Fruit fly (Drosophila melanogaster) whole organism, embryonic: Measurements from ENCODE around the gene Dpm2.
A peak's percentile ranks its signal among the peaks of the same experiment; 100 is the strongest.

ENCODE experiments used
- CG10274 ChIP-seq: fragments of 200-800 bp; sonication (Bioruptor generic); optimal IDR thresholded peaks from 3 replicates; lab custom pipeline; 2017; ENCODE audit warnings: missing biosample characterization, mild to moderate bottlenecking, missing genetic modification characterization
- CG10979 ChIP-seq: fragments of 200-800 bp; sonication (Bioruptor generic); optimal IDR thresholded peaks from 2 replicates; lab custom pipeline; 2018; ENCODE audit warnings: missing biosample characterization, mild to moderate bottlenecking, missing genetic modification characterization, moderate library complexity
- CG11456 ChIP-seq: fragments of 200-800 bp; sonication (Bioruptor generic); IDR thresholded peaks from 3 replicates; pipeline ENCODE4 v1.3.6; 2022; ENCODE audit warnings: missing biosample characterization, missing genetic modification characterization
- CG11695 ChIP-seq: fragments of 200-800 bp; sonication (Bioruptor generic); IDR thresholded peaks from 3 replicates; pipeline ENCODE4 v1.3.6; 2022; ENCODE audit warnings: missing biosample characterization, missing genetic modification characterization
- CG11723 ChIP-seq: fragments of 200-800 bp; sonication (Bioruptor generic); optimal IDR thresholded peaks from 2 replicates; lab custom pipeline; 2017; ENCODE audit warnings: missing biosample characterization, mild to moderate bottlenecking, missing genetic modification characterization
- CG1647 ChIP-seq: fragments of 200-800 bp; sonication (Bioruptor generic); optimal IDR thresholded peaks from 3 replicates; lab custom pipeline; 2016; ENCODE audit warnings: missing biosample characterization, missing genetic modification characterization
- CG17361 ChIP-seq: fragments of 200-800 bp; sonication (Bioruptor generic); IDR thresholded peaks from 3 replicates; pipeline ENCODE4 v1.3.6; 2022; ENCODE audit warnings: missing biosample characterization, missing genetic modification characterization
- CG17568 ChIP-seq: fragments of 200-800 bp; sonication (Bioruptor generic); optimal IDR thresholded peaks from 2 replicates; lab custom pipeline; 2018; ENCODE audit warnings: missing biosample characterization, mild to moderate bottlenecking, missing genetic modification characterization, moderate library complexity
- CG2120 ChIP-seq: fragments of 200-800 bp; sonication (Bioruptor generic); optimal IDR thresholded peaks from 3 replicates; lab custom pipeline; 2016; ENCODE audit warnings: missing biosample characterization, missing genetic modification characterization
- CG2678 ChIP-seq: fragments of 200-800 bp; sonication (Bioruptor generic); optimal IDR thresholded peaks from 3 replicates; lab custom pipeline; 2019; ENCODE audit warnings: missing biosample characterization, mild to moderate bottlenecking, missing genetic modification characterization, moderate library complexity
- CG31441 ChIP-seq: fragments of 200-800 bp; sonication (Bioruptor generic); IDR thresholded peaks from 2 replicates; pipeline ENCODE4 v1.3.6; 2022; ENCODE audit warnings: missing biosample characterization, missing genetic modification characterization
- CG32772 ChIP-seq: fragments of 200-800 bp; sonication (Bioruptor generic); IDR thresholded peaks from 2 replicates; pipeline ENCODE4 v1.3.6; 2022; ENCODE audit warnings: missing biosample characterization, missing genetic modification characterization
- CG3281 ChIP-seq: fragments of 200-800 bp; sonication (Bioruptor generic); optimal IDR thresholded peaks from 3 replicates; lab custom pipeline; 2017; ENCODE audit warnings: missing biosample characterization, mild to moderate bottlenecking, missing genetic modification characterization
- CG3726 ChIP-seq: fragments of 200-800 bp; sonication (Bioruptor generic); IDR thresholded peaks from 3 replicates; pipeline ENCODE4, ENCODE4 v1.3.6; 2022; ENCODE audit warnings: missing biosample characterization, missing genetic modification characterization
- CG43689 ChIP-seq: fragments of 200-800 bp; sonication (Bioruptor generic); IDR thresholded peaks from 2 replicates; pipeline ENCODE4 v1.3.6; 2022; ENCODE audit warnings: missing biosample characterization, missing genetic modification characterization
- CG6175 ChIP-seq: fragments of 200-800 bp; sonication (Bioruptor generic); IDR thresholded peaks from 3 replicates; pipeline ENCODE4 v1.3.6; 2022; ENCODE audit warnings: missing biosample characterization, missing genetic modification characterization
- CG6683 ChIP-seq: fragments of 200-800 bp; sonication (Bioruptor generic); optimal IDR thresholded peaks from 2 replicates; lab custom pipeline; 2017; ENCODE audit warnings: missing biosample characterization, mild to moderate bottlenecking, missing genetic modification characterization, missing genetic modification reagents
- CG7271 ChIP-seq: fragments of 200-800 bp; sonication (Bioruptor generic); optimal IDR thresholded peaks from 2 replicates; lab custom pipeline; 2018; ENCODE audit warnings: missing biosample characterization, mild to moderate bottlenecking, missing genetic modification characterization, moderate library complexity
- CG7556 ChIP-seq: fragments of 200-800 bp; sonication (Bioruptor generic); optimal IDR thresholded peaks from 2 replicates; lab custom pipeline; 2017; ENCODE audit warnings: missing biosample characterization, mild to moderate bottlenecking, missing genetic modification characterization
- CG7987 ChIP-seq: fragments of 200-800 bp; sonication (Bioruptor generic); optimal IDR thresholded peaks from 2 replicates; lab custom pipeline; 2018; ENCODE audit warnings: missing biosample characterization, mild to moderate bottlenecking, missing genetic modification characterization, moderate library complexity
- CG8290 ChIP-seq, 3 experiments: fragments of 200-800 bp; sonication (Bioruptor generic); optimal IDR thresholded peaks; 2 replicates each; lab custom pipeline; 2016 to 2019; ENCODE audit warnings: missing biosample characterization in 3 of 3, missing genetic modification characterization in 3 of 3, mild to moderate bottlenecking in 2 of 3, moderate library complexity in 1 of 3
- CG9797 ChIP-seq: fragments of 200-800 bp; sonication (Bioruptor generic); optimal IDR thresholded peaks from 3 replicates; lab custom pipeline; 2018; ENCODE audit warnings: missing biosample characterization, mild to moderate bottlenecking, missing genetic modification characterization
- Dek ChIP-seq: fragments of 200-800 bp; sonication (Bioruptor generic); optimal IDR thresholded peaks from 3 replicates; lab custom pipeline; 2019; ENCODE audit warnings: missing biosample characterization, mild to moderate bottlenecking, missing genetic modification characterization, moderate library complexity
- H15 ChIP-seq: fragments of 200-800 bp; sonication (Bioruptor generic); IDR thresholded peaks from 3 replicates; pipeline ENCODE4 v1.3.6; 2022; ENCODE audit warnings: missing biosample characterization, missing genetic modification characterization
- Hand ChIP-seq: fragments of 200-800 bp; sonication (Bioruptor generic); optimal IDR thresholded peaks from 2 replicates; lab custom pipeline; 2017; ENCODE audit warnings: mild to moderate bottlenecking, missing biosample characterization, missing genetic modification reagents, missing genetic modification characterization
- Myb ChIP-seq: fragments of 200-800 bp; sonication (Bioruptor generic); optimal IDR thresholded peaks from 2 replicates; lab custom pipeline; 2016; ENCODE audit warnings: missing biosample characterization, missing genetic modification characterization
- ac ChIP-seq: fragments of 200-800 bp; sonication (Bioruptor generic); optimal IDR thresholded peaks from 3 replicates; lab custom pipeline; 2017; ENCODE audit warnings: missing biosample characterization, mild to moderate bottlenecking, missing genetic modification characterization
- al ChIP-seq: fragments of 200-800 bp; sonication (Bioruptor generic); IDR thresholded peaks from 2 replicates; pipeline ENCODE4 v1.3.6; 2022; ENCODE audit warnings: missing biosample characterization, missing genetic modification characterization
- ap ChIP-seq: fragments of 200-800 bp; sonication (Bioruptor generic); IDR thresholded peaks from 2 replicates; pipeline ENCODE4 v1.3.6; 2022; ENCODE audit warnings: missing biosample characterization, missing genetic modification characterization
- ato ChIP-seq: fragments of 200-800 bp; sonication (Bioruptor generic); IDR thresholded peaks from 2 replicates; pipeline ENCODE4 v1.3.6; 2022; ENCODE audit warnings: missing biosample characterization, missing genetic modification characterization; ENCODE audit not compliant: partially characterized antibody
- cad ChIP-seq: fragments of >200 bp; optimal IDR thresholded peaks from 2 replicates; lab custom pipeline; 2017; ENCODE audit warnings: missing biosample characterization, missing genetic modification characterization
- chif ChIP-seq, 2 experiments: fragments of 200-800 bp; sonication (Bioruptor generic); optimal IDR thresholded peaks; 3 replicates each; lab custom pipeline; 2016; ENCODE audit warnings: missing biosample characterization in 2 of 2, missing genetic modification characterization in 2 of 2
- crc ChIP-seq: fragments of 200-800 bp; sonication (Bioruptor generic); optimal IDR thresholded peaks from 2 replicates; lab custom pipeline; 2016; ENCODE audit warnings: missing biosample characterization, missing genetic modification characterization
- dan ChIP-seq: fragments of 200-800 bp; sonication (Bioruptor generic); IDR thresholded peaks from 2 replicates; pipeline ENCODE4 v1.3.6; 2022; ENCODE audit warnings: missing biosample characterization, missing genetic modification characterization
- dimm ChIP-seq: fragments of 200-800 bp; sonication (Bioruptor generic); IDR thresholded peaks from 2 replicates; pipeline ENCODE4 v1.3.6; 2022; ENCODE audit warnings: missing biosample characterization, missing genetic modification characterization
- fd64A ChIP-seq: fragments of 200-800 bp; sonication (Bioruptor generic); optimal IDR thresholded peaks from 3 replicates; lab custom pipeline; 2018; ENCODE audit warnings: missing biosample characterization, mild to moderate bottlenecking, missing genetic modification characterization
- gem ChIP-seq: fragments of 200-800 bp; sonication (Bioruptor generic); optimal IDR thresholded peaks from 2 replicates; lab custom pipeline; 2019; ENCODE audit warnings: missing biosample characterization, mild to moderate bottlenecking, missing genetic modification characterization, moderate library complexity
- grau ChIP-seq: fragments of 200-800 bp; optimal IDR thresholded peaks from 3 replicates; lab custom pipeline; 2019; ENCODE audit warnings: missing biosample characterization, mild to moderate bottlenecking, missing genetic modification characterization, moderate library complexity
- grn ChIP-seq: fragments of 200-800 bp; sonication (Bioruptor generic); optimal IDR thresholded peaks from 3 replicates; lab custom pipeline; 2017; ENCODE audit warnings: missing biosample characterization, missing genetic modification characterization
- insv ChIP-seq, 2 experiments: fragments of 200-800 bp; sonication (Bioruptor generic); optimal IDR thresholded peaks; 3 replicates each; lab custom pipeline; 2016 to 2018; ENCODE audit warnings: missing biosample characterization in 2 of 2, missing genetic modification characterization in 2 of 2
- inv ChIP-seq: fragments of 200-800 bp; sonication (Bioruptor generic); IDR thresholded peaks from 2 replicates; pipeline ENCODE4 v1.3.6; 2022; ENCODE audit warnings: missing biosample characterization, missing genetic modification characterization; ENCODE audit not compliant: partially characterized antibody
- knrl ChIP-seq: fragments of 200-800 bp; sonication (Bioruptor generic); IDR thresholded peaks from 3 replicates; pipeline ENCODE4 v1.3.6; 2022; ENCODE audit warnings: missing biosample characterization, missing genetic modification characterization; ENCODE audit not compliant: partially characterized antibody
- lmd ChIP-seq: fragments of 200-800 bp; sonication (Bioruptor generic); IDR thresholded peaks from 2 replicates; pipeline ENCODE4 v1.3.6; 2022; ENCODE audit warnings: missing biosample characterization, missing genetic modification characterization
- prd ChIP-seq, 3 experiments: fragments of >200 bp in 2 of 3; fragments of 200-800 bp in 1 of 3; sonication (Bioruptor generic) in 1 of 3; optimal IDR thresholded peaks in 2 of 3; IDR thresholded peaks in 1 of 3; 2 replicates in 2 of 3; 3 replicates in 1 of 3; pipeline versions ENCODE4 v1.3.6 to Lab custom; 2017 to 2022; ENCODE audit warnings: missing biosample characterization in 1 of 3, missing genetic modification characterization in 1 of 3
- ranshi ChIP-seq: fragments of 200-800 bp; sonication (Bioruptor generic); IDR thresholded peaks from 2 replicates; pipeline ENCODE4 v1.3.6; 2022; ENCODE audit warnings: missing biosample characterization, missing genetic modification characterization
- shn ChIP-seq: fragments of 200-800 bp; sonication (Bioruptor generic); optimal IDR thresholded peaks from 3 replicates; lab custom pipeline; 2016; ENCODE audit warnings: missing biosample characterization, missing genetic modification characterization
- zen2 ChIP-seq: fragments of 200-800 bp; sonication (Bioruptor generic); IDR thresholded peaks from 3 replicates; pipeline ENCODE4 v1.3.6; 2022; ENCODE audit warnings: missing biosample characterization, missing genetic modification characterization; ENCODE audit not compliant: partially characterized antibody

The Dpm2 gene

DNA sequence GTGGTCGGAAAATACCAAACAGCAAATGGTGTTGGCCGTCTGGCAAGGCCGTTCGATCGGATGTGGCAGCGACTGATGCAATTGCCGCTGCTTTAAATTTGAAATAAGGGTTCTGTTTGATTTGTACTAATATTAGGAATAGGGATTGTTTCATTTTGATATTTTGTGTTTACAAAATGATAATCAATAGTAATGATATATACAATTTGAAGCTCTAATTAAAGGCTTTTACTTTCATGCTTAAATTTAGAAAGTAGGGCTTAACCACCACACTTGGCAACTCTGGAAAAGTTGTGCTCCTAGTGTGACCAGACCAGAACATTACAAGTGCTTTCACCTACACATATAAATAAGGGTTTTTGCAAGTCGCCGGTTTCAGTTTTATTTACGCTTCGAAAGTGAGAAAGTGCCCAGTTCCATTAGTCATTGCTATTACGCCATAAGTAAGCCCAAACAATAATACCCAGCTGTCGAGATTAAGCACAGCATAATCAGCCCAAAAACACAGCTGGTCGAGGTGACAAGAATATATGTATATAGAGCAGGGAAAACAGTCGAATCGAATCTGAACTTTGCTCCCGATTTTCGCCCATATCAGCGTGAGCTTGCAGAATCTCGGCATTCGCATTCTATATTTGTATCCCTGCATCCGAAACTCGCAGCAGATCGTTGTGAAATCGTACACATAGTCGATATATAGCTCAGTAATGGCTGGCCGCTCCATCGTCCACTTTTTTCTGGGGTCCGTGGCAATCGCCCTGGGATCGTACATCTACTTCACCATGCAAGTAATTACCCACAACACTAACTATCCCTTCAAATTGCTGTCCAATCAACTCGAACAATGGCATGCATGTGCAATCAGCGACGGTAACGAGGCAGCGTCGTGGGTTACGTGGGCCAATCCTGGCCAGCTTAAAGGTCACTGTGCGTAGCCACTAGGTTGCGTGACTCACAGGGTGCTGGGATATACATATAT lies 6.9 kb downstream of the Dpm2 start, which contains the start of gene Gtpx (continued):
- TF ChIP-seq CG11456 (GFP tag; lab: Robert Waterston, UW) (no peak), dan (GFP tag; lab: Robert Waterston, UW) (no peak), CG2120 (GFP tag; lab: Kevin White, UChicago) (peak; percentile 62), grau (tag; lab: Kevin White, UChicago) (peak; percentile 61), CG1647 (GFP tag; lab: Kevin White, UChicago) (no peak), CG7271 (tag; lab: Kevin White, UChicago) (no peak), gem (tag; lab: Kevin White, UChicago) (no peak), Myb (GFP tag; lab: Kevin White, UChicago) (peak; percentile 86), CG32772 (GFP tag; lab: Robert Waterston, UW) (no peak), ac (GFP tag; lab: Kevin White, UChicago) (no peak), CG3281 (no peak), CG7556 (GFP tag; lab: Kevin White, UChicago) (peak; percentile 8), H15 (GFP tag; lab: Robert Waterston, UW) (no peak), knrl (peak; percentile 17; the same call in 1 of the 3 replicates), al (GFP tag; lab: Robert Waterston, UW) (no peak), CG10979 (no peak), Dek (tag; lab: Kevin White, UChicago) (peak; percentile 37), chif (GFP tag; optimal IDR thresholded peaks at IDR 0.05; lab: Kevin White, UChicago) (peak in 1 of 2 experiments; percentile 37), CG9797 (GFP tag; lab: Kevin White, UChicago) (peak; percentile 87), CG11723 (GFP tag; lab: Kevin White, UChicago) (no peak), prd (optimal IDR thresholded peaks at IDR 0.05; lab: Kevin White, UChicago) (no peak), prd (GFP tag; IDR thresholded peaks at IDR 0.05; lab: Robert Waterston, UW) (peak; percentile 50; the same call in 1 of the 3 replicates), grn (GFP tag; lab: Kevin White, UChicago) (no peak), ranshi (GFP tag; lab: Robert Waterston, UW) (no peak), CG31441 (GFP tag; lab: Robert Waterston, UW) (no peak; the same call in 1 of the 2 replicates), CG7987 (GFP tag; lab: Kevin White, UChicago) (no peak), CG3726 (GFP tag; lab: Robert Waterston, UW) (no peak), crc (GFP tag; lab: Kevin White, UChicago) (peak; percentile 66), CG8290 (GFP tag; optimal IDR thresholded peaks at IDR 0.05; lab: Kevin White, UChicago) (no peak), CG8290 (tag; optimal IDR thresholded peaks at IDR 0.05; lab: Kevin White, UChicago) (peak in 1 of 2 experiments; percentile 38), CG43689 (GFP tag; lab: Robert Waterston, UW) (no peak), CG6175 (GFP tag; lab: Robert Waterston, UW) (no peak), ap (no peak), insv (GFP tag; optimal IDR thresholded peaks at IDR 0.05; lab: Kevin White, UChicago) (no peak), CG11695 (no peak), CG10274 (GFP tag; lab: Kevin White, UChicago) (no peak), Hand (no peak), CG2678 (tag; lab: Kevin White, UChicago) (no peak), fd64A (GFP tag; lab: Kevin White, UChicago) (no peak), dimm (no peak), CG17361 (GFP tag; lab: Robert Waterston, UW) (peak; percentile 66; the same call in 2 of the 3 replicates), ato (GFP tag; lab: Robert Waterston, UW) (no peak), lmd (GFP tag; lab: Robert Waterston, UW) (peak; percentile 20; the same call in 1 of the 2 replicates), zen2 (no peak), cad (GFP tag; lab: Kevin White, UChicago) (no peak), inv (GFP tag; lab: Robert Waterston, UW) (no peak), CG6683 (no peak), CG17568 (GFP tag; lab: Kevin White, UChicago) (no peak), shn (GFP tag; lab: Kevin White, UChicago) (no peak)
